Worm (Caenorhabditis elegans) whole organism, midembryonic: ENCODE results near the gene F58D12.3.
"Not testable (repeated sequence)": the region's sequence is repeated elsewhere in the genome, so short reads cannot be mapped to it uniquely, and the experiment has no call there.

Source experiments
- T22C8.4 ChIP-seq: fragments of 200-800 bp; sonication (Bioruptor generic); IDR thresholded peaks from 2 replicates; pipeline ENCODE4 v1.3.6; 2022; ENCODE audit warnings: missing genetic modification characterization, missing compliant biosample characterization
- cog-1 ChIP-seq: sonication (generic microtip); optimal IDR thresholded peaks from 2 replicates; lab custom pipeline; 2016; ENCODE audit warnings: missing genetic modification characterization, missing compliant biosample characterization
- flt-1 ChIP-seq: fragments of 200-800 bp; sonication (Bioruptor generic); IDR thresholded peaks from 2 replicates; pipeline ENCODE4 v1.3.6; 2022; ENCODE audit warnings: missing genetic modification characterization, missing compliant biosample characterization
- klf-2 ChIP-seq: fragments of 200-800 bp; sonication (Bioruptor generic); conservative IDR thresholded peaks from 2 replicates; pipeline ENCODE4 v1.3.6; 2022; ENCODE audit warnings: missing genetic modification reagents, missing genetic modification characterization, missing compliant biosample characterization
- med-1 ChIP-seq: sonication (generic microtip); optimal IDR thresholded peaks from 2 replicates; lab custom pipeline; 2017; ENCODE audit warnings: missing genetic modification characterization, mild to moderate bottlenecking, missing compliant biosample characterization, antibody characterized with exemption, missing genetic modification reagents; ENCODE audit not compliant: insufficient read depth
- ref-1 ChIP-seq: fragments of 200-800 bp; sonication (Bioruptor generic); conservative IDR thresholded peaks from 2 replicates; pipeline ENCODE4 v1.3.6; 2022; ENCODE audit warnings: missing genetic modification reagents, missing genetic modification characterization, missing compliant biosample characterization
- tab-1 ChIP-seq: fragments of 200-800 bp; sonication (Bioruptor generic); IDR thresholded peaks from 2 replicates; pipeline ENCODE4 v1.3.6; 2022; ENCODE audit warnings: missing genetic modification characterization, missing compliant biosample characterization
- ztf-23 ChIP-seq: fragments of 200-800 bp; sonication (Bioruptor generic); IDR thresholded peaks from 2 replicates; pipeline ENCODE4 v1.3.6; 2022; ENCODE audit warnings: missing genetic modification reagents, missing genetic modification characterization, missing compliant biosample characterization
- ztf-29 ChIP-seq: fragments of 200-800 bp; sonication (Bioruptor generic); IDR thresholded peaks from 2 replicates; pipeline ENCODE4 v1.3.6; 2022; ENCODE audit warnings: missing genetic modification reagents, missing genetic modification characterization, missing compliant biosample characterization

F58D12.3 gene

ce11 chrV:14023074-14023473, 34.6 kb upstream of the F58D12.3 start, which contains the start of gene T08G5.15:
T08G5.15 (minus strand) TSS chrV:14023174.
- TF ChIP-seq klf-2 (GFP tag; lab: Robert Waterston, UW) (no peak), tab-1 (GFP tag; lab: Robert Waterston, UW) (no peak), flt-1 (GFP tag; lab: Robert Waterston, UW) (no peak), T22C8.4 (GFP tag; lab: Robert Waterston, UW) (no peak), cog-1 (tag; lab: Kevin White, UChicago) (no peak), ztf-29 (GFP tag; lab: Robert Waterston, UW) (no peak), med-1 (GFP tag; lab: Kevin White, UChicago) (no peak), ztf-23 (GFP tag; lab: Robert Waterston, UW) (no peak), ref-1 (no peak)

- TF ChIP-seq tab-1 (GFP tag; lab: Robert Waterston, UW) (no peak), ztf-23 (GFP tag; lab: Robert Waterston, UW) (no peak), flt-1 (GFP tag; lab: Robert Waterston, UW) (no peak), ztf-29 (GFP tag; lab: Robert Waterston, UW) (no peak), med-1 (GFP tag; lab: Kevin White, UChicago) (no peak), ref-1 (no peak), cog-1 (tag; lab: Kevin White, UChicago) (no peak), klf-2 (GFP tag; lab: Robert Waterston, UW) (no peak), T22C8.4 (GFP tag; lab: Robert Waterston, UW) (no peak)
These were observed 31.4 kb upstream of the F58D12.3 start, which contains the start of gene T08G5.2 for ce11 chrV:14026194-14026593. T08G5.2 (minus strand) TSS chrV:14026294.

- TF ChIP-seq med-1 (GFP tag; lab: Kevin White, UChicago): no peak
- no peak for TF ChIP-seq cog-1 (tag; lab: Kevin White, UChicago)
- no peak for TF ChIP-seq ztf-23 (GFP tag; lab: Robert Waterston, UW)
- no peak for TF ChIP-seq tab-1 (GFP tag; lab: Robert Waterston, UW)
- no peak for TF ChIP-seq flt-1 (GFP tag; lab: Robert Waterston, UW)
- TF ChIP-seq T22C8.4 (GFP tag; lab: Robert Waterston, UW): no peak
- no peak for TF ChIP-seq klf-2 (GFP tag; lab: Robert Waterston, UW)
- TF ChIP-seq ref-1: no peak
These were observed 30.3 kb upstream of the F58D12.3 start, which contains the start of gene T08G5.3 for ce11 chrV:14027384-14027783. T08G5.3 (minus strand) TSS chrV:14027484.

- TF ChIP-seq cog-1 (tag; lab: Kevin White, UChicago) (no peak), flt-1 (GFP tag; lab: Robert Waterston, UW) (peak; percentile 70; the same call in 1 of the 2 replicates), tab-1 (GFP tag; lab: Robert Waterston, UW) (0 out of 2 replicates have a peak, but pooled peaks have one; percentile 68)
These were observed 29.3 kb upstream of the F58D12.3 start for ce11 chrV:14028256-14028743.

DNA sequence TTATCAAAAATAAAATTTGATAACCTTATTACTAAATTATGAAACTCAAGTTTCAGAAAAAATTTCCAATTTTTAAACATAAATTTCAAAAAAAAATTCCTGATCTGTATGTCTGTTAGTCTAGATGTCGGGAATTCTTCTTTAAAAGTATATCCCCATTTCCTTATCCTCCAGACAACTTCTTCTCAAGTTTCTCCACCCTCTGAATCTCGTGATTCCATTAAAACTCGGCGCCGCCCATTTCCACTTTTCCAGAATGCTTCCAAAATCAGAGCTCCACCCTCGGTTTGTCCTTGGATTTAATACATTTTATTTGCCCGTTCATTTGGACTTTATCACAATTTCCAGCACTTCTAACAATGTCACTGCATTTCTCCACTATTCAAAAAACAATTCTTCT, 24.0 kb upstream of the F58D12.3 start, which contains the start of gene ins-10:
ins-10 (plus strand) TSS at position 301 of the 400 bp plus-strand sequence.
- no peak for TF ChIP-seq klf-2 (GFP tag; lab: Robert Waterston, UW)
- TF ChIP-seq flt-1 (GFP tag; lab: Robert Waterston, UW): no peak
- no peak for TF ChIP-seq ztf-23 (GFP tag; lab: Robert Waterston, UW)
- TF ChIP-seq ztf-29 (GFP tag; lab: Robert Waterston, UW): no peak
- TF ChIP-seq tab-1 (GFP tag; lab: Robert Waterston, UW): no peak
- no peak for TF ChIP-seq cog-1 (tag; lab: Kevin White, UChicago)
- no peak for TF ChIP-seq med-1 (GFP tag; lab: Kevin White, UChicago)
- TF ChIP-seq ref-1: no peak
- no peak for TF ChIP-seq T22C8.4 (GFP tag; lab: Robert Waterston, UW)

- TF ChIP-seq ref-1 (peak; percentile 35; the same call in 1 of the 2 replicates), med-1 (GFP tag; lab: Kevin White, UChicago) (peak; percentile 36), tab-1 (GFP tag; lab: Robert Waterston, UW) (peak; percentile 62; the same call in 1 of the 2 replicates), klf-2 (GFP tag; lab: Robert Waterston, UW) (peak; percentile 84), ztf-23 (GFP tag; lab: Robert Waterston, UW) (peak; percentile 90), ztf-29 (GFP tag; lab: Robert Waterston, UW) (peak; percentile 7; the same call in 1 of the 2 replicates), T22C8.4 (GFP tag; lab: Robert Waterston, UW) (peak; percentile 65), flt-1 (GFP tag; lab: Robert Waterston, UW) (peak; percentile 83)
These were observed 19.1 kb upstream of the F58D12.3 start, which contains the start of gene vps-39 for ce11 chrV:14038328-14039084. vps-39 (minus strand) TSS chrV:14038378.

- not testable (repeated sequence) for TF ChIP-seq ztf-29, klf-2, tab-1 (GFP tag; lab: Robert Waterston, UW)
These were observed 8.4 kb upstream of the F58D12.3 start, which contains the start of gene F58D12.1 for ce11 chrV:14049274-14049673. F58D12.1 (plus strand) TSS chrV:14049574.

DNA sequence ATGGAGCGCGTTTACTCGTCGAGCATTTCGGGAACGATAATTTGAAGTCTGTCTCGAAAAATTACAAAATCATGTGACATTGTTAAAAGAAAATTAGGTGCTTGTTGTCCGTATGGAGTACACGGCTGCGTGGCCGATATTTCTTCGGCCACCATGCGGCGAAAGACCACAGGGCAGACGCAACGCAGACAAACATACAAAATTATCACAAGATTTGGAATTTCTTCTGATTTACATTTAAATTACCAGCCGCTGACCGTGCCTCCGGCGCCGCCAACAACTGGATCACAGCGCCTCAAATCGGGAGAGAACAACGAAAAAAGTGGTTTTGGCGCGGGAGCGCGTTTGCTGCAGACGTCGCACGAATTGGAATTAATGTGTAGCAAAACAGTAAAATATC, 2.5 kb upstream of the F58D12.3 start:
- TF ChIP-seq klf-2 (GFP tag; lab: Robert Waterston, UW) (peak; percentile 63; the same call in 1 of the 2 replicates), cog-1 (tag; lab: Kevin White, UChicago) (peak; percentile 74), T22C8.4 (GFP tag; lab: Robert Waterston, UW) (peak; percentile 67), flt-1 (GFP tag; lab: Robert Waterston, UW) (peak; percentile 73; the same call in 1 of the 2 replicates), ztf-29 (GFP tag; lab: Robert Waterston, UW) (peak; percentile 59; the same call in 1 of the 2 replicates), ztf-23 (GFP tag; lab: Robert Waterston, UW) (peak; percentile 82)

ce11 chrV:14063980-14064379, 6.3 kb downstream of the F58D12.3 start:
- TF ChIP-seq tab-1 (GFP tag; lab: Robert Waterston, UW) (no peak), T22C8.4 (GFP tag; lab: Robert Waterston, UW) (no peak), ztf-23 (GFP tag; lab: Robert Waterston, UW) (no peak), ref-1 (no peak), klf-2 (GFP tag; lab: Robert Waterston, UW) (no peak), cog-1 (tag; lab: Kevin White, UChicago) (no peak), ztf-29 (GFP tag; lab: Robert Waterston, UW) (no peak), med-1 (GFP tag; lab: Kevin White, UChicago) (no peak), flt-1 (GFP tag; lab: Robert Waterston, UW) (no peak)
